Worm (Caenorhabditis elegans): ENCODE results near the gene F29A7.6.

DNA sequence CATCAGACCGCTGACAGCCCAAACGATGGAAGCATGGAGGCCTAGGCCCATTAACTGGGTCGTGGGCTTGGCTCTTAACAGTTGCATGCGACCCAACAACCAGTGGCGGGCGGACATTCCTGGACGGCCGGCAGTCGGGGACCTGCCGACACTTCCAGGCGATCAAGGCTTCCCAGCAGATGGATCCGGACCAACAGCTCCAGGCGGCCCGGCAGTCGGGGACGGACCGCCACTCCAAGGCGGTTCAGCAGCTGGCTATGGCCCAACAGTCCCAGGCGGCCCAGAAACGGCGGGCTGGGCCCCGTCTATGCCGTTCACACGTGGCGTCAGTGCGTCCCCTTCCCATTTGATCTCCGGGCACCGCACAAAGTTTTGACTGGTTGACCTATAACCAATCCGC is 11.0 kb downstream of the F29A7.6 start:
- TF ChIP-seq snpc-4 (GFP tag; optimal IDR thresholded peaks at IDR 0.05): no peak
- TF ChIP-seq snpc-4 (tag; optimal IDR thresholded peaks at IDR 0.05): no peak
- TF ChIP-seq unc-130 (GFP tag; optimal IDR thresholded peaks at IDR 0.05): no peak
- TF ChIP-seq lsy-27 (tag; optimal IDR thresholded peaks at IDR 0.05; ENCODE audit: borderline replicate concordance, insufficient read depth): no peak
- TF ChIP-seq atf-7 (tag; optimal IDR thresholded peaks at IDR 0.05): no peak
- TF ChIP-seq ccch-3 (GFP tag; optimal IDR thresholded peaks at IDR 0.05): no peak
- no peak for TF ChIP-seq B0019.2 (GFP tag; conservative IDR thresholded peaks at IDR 0.05)
- no peak for TF ChIP-seq pha-4 (tag; optimal IDR thresholded peaks at IDR 0.05)
- no peak for TF ChIP-seq ztf-18 (tag; optimal IDR thresholded peaks at IDR 0.05)
- no peak for TF ChIP-seq egl-44 (GFP tag; IDR thresholded peaks at IDR 0.05)
- TF ChIP-seq lin-26 (GFP tag; IDR thresholded peaks at IDR 0.05): no peak
